Fruit fly (Drosophila melanogaster): ENCODE data around the gene tj.

Gene tj

dm6 chr2L:19441791-19442190 is 22.3 kb upstream of the tj start, which contains the start of gene RanGAP:
Gene RanGAP (plus strand): TSS chr2L:19441959.
- TF ChIP-seq CG13204 (GFP tag; optimal IDR thresholded peaks at IDR 0.05) (no peak), CG32121 (GFP tag; IDR thresholded peaks at IDR 0.05) (peak; percentile 16; the same call in 1 of the 2 replicates), gl (tag; optimal IDR thresholded peaks at IDR 0.05) (no peak), CG9948 (tag; optimal IDR thresholded peaks at IDR 0.05) (peak; percentile 50), rn (GFP tag; IDR thresholded peaks at IDR 0.05) (0 out of 2 replicates have a peak, but pooled peaks have one; percentile 6), CG15710 (tag; optimal IDR thresholded peaks at IDR 0.05) (peak; percentile 12), fd96Ca (GFP tag; IDR thresholded peaks at IDR 0.05) (peak; percentile 48; the same call in 2 of the 3 replicates), CG4496 (GFP tag; IDR thresholded peaks at IDR 0.05) (peak; percentile 25; the same call in 1 of the 3 replicates), CG12605 (GFP tag; IDR thresholded peaks at IDR 0.05) (no peak; the same call in 1 of the 2 replicates), CG17806 (tag; optimal IDR thresholded peaks at IDR 0.05) (peak; percentile 31), Pif1B (GFP tag; optimal IDR thresholded peaks at IDR 0.05) (no peak), D1 (tag; optimal IDR thresholded peaks at IDR 0.05) (no peak), CG8159 (tag; optimal IDR thresholded peaks at IDR 0.05) (peak; percentile 28), EcR (GFP tag; optimal IDR thresholded peaks at IDR 0.05) (no peak), CG10348 (GFP tag; IDR thresholded peaks at IDR 0.05) (no peak), CG14655 (GFP tag; optimal IDR thresholded peaks at IDR 0.05) (peak; percentile 58), CG34367 (tag; optimal IDR thresholded peaks at IDR 0.05) (no peak), Snoo (tag; optimal IDR thresholded peaks at IDR 0.05) (no peak), Pif1A (GFP tag; optimal IDR thresholded peaks at IDR 0.05) (no peak), Ets98B (GFP tag; IDR thresholded peaks at IDR 0.05) (no peak), CG8301 (tag; optimal IDR thresholded peaks at IDR 0.05) (peak; percentile 36)

- no peak for TF ChIP-seq CG8159 (tag; optimal IDR thresholded peaks at IDR 0.05)
- TF ChIP-seq EcR (GFP tag; optimal IDR thresholded peaks at IDR 0.05): no peak
- TF ChIP-seq CG15710 (tag; optimal IDR thresholded peaks at IDR 0.05): no peak
- no peak for TF ChIP-seq CG14655 (GFP tag; optimal IDR thresholded peaks at IDR 0.05)
- no peak for TF ChIP-seq CG13204 (GFP tag; optimal IDR thresholded peaks at IDR 0.05)
- no peak for TF ChIP-seq rn (GFP tag; IDR thresholded peaks at IDR 0.05)
- no peak for TF ChIP-seq CG32121 (GFP tag; IDR thresholded peaks at IDR 0.05)
- no peak for TF ChIP-seq Pif1A (GFP tag; optimal IDR thresholded peaks at IDR 0.05)
- TF ChIP-seq Pif1B (GFP tag; optimal IDR thresholded peaks at IDR 0.05): no peak
- no peak for TF ChIP-seq Snoo (tag; optimal IDR thresholded peaks at IDR 0.05)
- TF ChIP-seq fd96Ca (GFP tag; IDR thresholded peaks at IDR 0.05): no peak
- no peak for TF ChIP-seq CG9948 (tag; optimal IDR thresholded peaks at IDR 0.05)
- TF ChIP-seq CG10348 (GFP tag; IDR thresholded peaks at IDR 0.05): no peak
- TF ChIP-seq D1 (tag; optimal IDR thresholded peaks at IDR 0.05): no peak
- no peak for TF ChIP-seq CG12605 (GFP tag; IDR thresholded peaks at IDR 0.05)
- TF ChIP-seq CG4496 (GFP tag; IDR thresholded peaks at IDR 0.05): no peak
- no peak for TF ChIP-seq CG34367 (tag; optimal IDR thresholded peaks at IDR 0.05)
These were observed 21.4 kb upstream of the tj start, which contains the start of gene CG10237 for dm6 chr2L:19442627-19443026. Gene CG10237 (minus strand): TSS chr2L:19442727.

dm6 chr2L:19444734-19445140 is 19.3 kb upstream of the tj start, which contains the start of gene Hs2st:
Gene Hs2st (minus strand): TSS chr2L:19444750.
- peak; percentile 85 for TF ChIP-seq rn (GFP tag; IDR thresholded peaks at IDR 0.05)
- TF ChIP-seq EcR (GFP tag; optimal IDR thresholded peaks at IDR 0.05): peak; percentile 58
- TF ChIP-seq Snoo (tag; optimal IDR thresholded peaks at IDR 0.05): peak; percentile 87
- peak; percentile 71 for TF ChIP-seq gl (tag; optimal IDR thresholded peaks at IDR 0.05)
- 0 out of 2 replicates have a peak, but pooled peaks have one; percentile 36 for TF ChIP-seq CG10348 (GFP tag; IDR thresholded peaks at IDR 0.05)
- peak; percentile 85 for TF ChIP-seq CG8159 (tag; optimal IDR thresholded peaks at IDR 0.05)
- TF ChIP-seq CG8301 (tag; optimal IDR thresholded peaks at IDR 0.05): peak; percentile 82
- TF ChIP-seq D1 (tag; optimal IDR thresholded peaks at IDR 0.05): no peak
- TF ChIP-seq CG15710 (tag; optimal IDR thresholded peaks at IDR 0.05): peak; percentile 89
- peak; percentile 82 for TF ChIP-seq CG9948 (tag; optimal IDR thresholded peaks at IDR 0.05)
- peak; percentile 64 for TF ChIP-seq CG12605 (GFP tag; IDR thresholded peaks at IDR 0.05)
- peak; percentile 90 for TF ChIP-seq CG32121 (GFP tag; IDR thresholded peaks at IDR 0.05)
- no peak for TF ChIP-seq CG13204 (GFP tag; optimal IDR thresholded peaks at IDR 0.05)
- TF ChIP-seq Pif1A (GFP tag; optimal IDR thresholded peaks at IDR 0.05): no peak
- TF ChIP-seq fd96Ca (GFP tag; IDR thresholded peaks at IDR 0.05): peak; percentile 94
- TF ChIP-seq CG17806 (tag; optimal IDR thresholded peaks at IDR 0.05): peak; percentile 82
- peak; percentile 85 for TF ChIP-seq CG4496 (GFP tag; IDR thresholded peaks at IDR 0.05)
- peak; percentile 84 for TF ChIP-seq CG34367 (tag; optimal IDR thresholded peaks at IDR 0.05)
- no peak for TF ChIP-seq CG14655 (GFP tag; optimal IDR thresholded peaks at IDR 0.05)
- no peak for TF ChIP-seq Pif1B (GFP tag; optimal IDR thresholded peaks at IDR 0.05)
- TF ChIP-seq Ets98B (GFP tag; IDR thresholded peaks at IDR 0.05): peak; percentile 79

dm6 chr2L:19452535-19453317 is 11.3 kb upstream of the tj start:
- peak; percentile 68 for TF ChIP-seq CG12605 (GFP tag; IDR thresholded peaks at IDR 0.05)
- TF ChIP-seq D1 (tag; optimal IDR thresholded peaks at IDR 0.05): no peak
- TF ChIP-seq CG15710 (tag; optimal IDR thresholded peaks at IDR 0.05): no peak
- peak; percentile 57; the same call in 1 of the 2 replicates for TF ChIP-seq CG32121 (GFP tag; IDR thresholded peaks at IDR 0.05)
- peak; percentile 52 for TF ChIP-seq CG14655 (GFP tag; optimal IDR thresholded peaks at IDR 0.05)
- peak; percentile 33 for TF ChIP-seq CG8301 (tag; optimal IDR thresholded peaks at IDR 0.05)
- TF ChIP-seq Snoo (tag; optimal IDR thresholded peaks at IDR 0.05): no peak
- TF ChIP-seq CG13204 (GFP tag; optimal IDR thresholded peaks at IDR 0.05): no peak
- TF ChIP-seq EcR (GFP tag; optimal IDR thresholded peaks at IDR 0.05): no peak
- TF ChIP-seq Pif1B (GFP tag; optimal IDR thresholded peaks at IDR 0.05): no peak
- no peak; the same call in 1 of the 3 replicates for TF ChIP-seq CG4496 (GFP tag; IDR thresholded peaks at IDR 0.05)
- peak; percentile 21 for TF ChIP-seq CG8159 (tag; optimal IDR thresholded peaks at IDR 0.05)
- no peak for TF ChIP-seq CG10348 (GFP tag; IDR thresholded peaks at IDR 0.05)
- no peak for TF ChIP-seq rn (GFP tag; IDR thresholded peaks at IDR 0.05)
- TF ChIP-seq CG9948 (tag; optimal IDR thresholded peaks at IDR 0.05): no peak
- TF ChIP-seq CG34367 (tag; optimal IDR thresholded peaks at IDR 0.05): no peak
- TF ChIP-seq gl (tag; optimal IDR thresholded peaks at IDR 0.05): no peak
- TF ChIP-seq fd96Ca (GFP tag; IDR thresholded peaks at IDR 0.05): peak; percentile 70
- no peak for TF ChIP-seq Pif1A (GFP tag; optimal IDR thresholded peaks at IDR 0.05)
- peak; percentile 25 for TF ChIP-seq CG17806 (tag; optimal IDR thresholded peaks at IDR 0.05)
- TF ChIP-seq Ets98B (GFP tag; IDR thresholded peaks at IDR 0.05): peak; percentile 61
